Fruit fly (Drosophila melanogaster): ENCODE measurements around the gene CG33061.

CG33061 gene

DNA sequence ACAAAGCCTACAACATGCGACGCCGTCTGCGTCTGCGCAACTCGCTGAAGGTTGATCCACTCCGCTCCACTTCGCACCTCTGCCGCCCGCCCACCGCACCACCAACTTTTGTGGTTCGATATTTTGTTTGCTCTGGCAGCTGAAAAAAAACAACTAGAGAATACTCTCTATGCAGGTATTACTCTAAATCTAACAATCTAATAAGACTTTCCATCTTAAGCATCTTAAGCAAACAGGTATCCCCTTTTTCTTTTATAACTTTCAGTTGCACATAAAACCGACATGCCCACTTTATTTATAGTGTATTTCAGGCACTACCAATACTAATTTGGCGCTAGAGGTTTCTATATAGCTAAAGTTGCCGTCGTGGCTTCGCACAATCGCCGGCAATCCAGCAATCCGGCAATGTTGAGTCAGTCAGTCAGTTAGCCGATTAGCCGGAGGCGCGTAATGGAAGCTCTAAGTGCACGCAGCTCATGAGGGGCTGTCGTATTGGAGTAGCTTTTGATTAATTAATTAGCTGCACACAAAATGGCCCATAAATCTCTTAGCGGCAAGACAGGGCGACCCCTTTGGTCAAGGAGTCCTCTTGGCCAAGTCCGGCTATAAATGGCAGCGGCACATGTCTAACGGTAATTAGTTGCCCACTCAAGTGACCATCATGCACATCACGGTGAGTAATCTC is 1.2 kb upstream of the CG33061 start, which contains the start of gene CG13058 (continued):
- TF ChIP-seq stwl (tag; optimal IDR thresholded peaks at IDR 0.05) (no peak), CG9727 (GFP tag; optimal IDR thresholded peaks at IDR 0.05) (peak; percentile 38), hkb (optimal IDR thresholded peaks at IDR 0.05) (no peak), hkb (GFP tag; IDR thresholded peaks at IDR 0.05) (peak; percentile 62), ftz-f1 (GFP tag; optimal IDR thresholded peaks at IDR 0.05) (no peak), fru (optimal IDR thresholded peaks at IDR 0.05) (no peak), D19A (tag; optimal IDR thresholded peaks at IDR 0.05) (peak; percentile 92), Abd-B (GFP tag; optimal IDR thresholded peaks at IDR 0.05) (peak; percentile 18), CG32532 (GFP tag; IDR thresholded peaks at IDR 0.05) (no peak), CG18619 (GFP tag; optimal IDR thresholded peaks at IDR 0.05) (peak; percentile 61), CG3163 (GFP tag; optimal IDR thresholded peaks at IDR 0.05) (no peak), Dref (GFP tag; IDR thresholded peaks at IDR 0.05) (no peak), vfl (GFP tag; optimal IDR thresholded peaks at IDR 0.05) (peak; percentile 14), sens-2 (GFP tag; IDR thresholded peaks at IDR 0.05) (peak; percentile 52), Aef1 (GFP tag; IDR thresholded peaks at IDR 0.05) (peak; percentile 64), Dll (GFP tag; IDR thresholded peaks at IDR 0.05; ENCODE audit: partially characterized antibody) (no peak), unc-4 (GFP tag; IDR thresholded peaks at IDR 0.05; ENCODE audit: partially characterized antibody) (no peak), h (optimal IDR thresholded peaks at IDR 0.05) (no peak), Xbp1 (GFP tag; optimal IDR thresholded peaks at IDR 0.05) (peak; percentile 60), lola (GFP tag; optimal IDR thresholded peaks at IDR 0.05) (no peak), CG6765 (GFP tag; optimal IDR thresholded peaks at IDR 0.05) (no peak), exex (tag; optimal IDR thresholded peaks at IDR 0.05) (no peak), MTF-1 (GFP tag; optimal IDR thresholded peaks at IDR 0.05; ENCODE audit: borderline replicate concordance) (peak; percentile 7), CG18011 (GFP tag; optimal IDR thresholded peaks at IDR 0.05) (no peak), zen2 (GFP tag; IDR thresholded peaks at IDR 0.05; ENCODE audit: partially characterized antibody) (no peak), slp2 (GFP tag; optimal IDR thresholded peaks at IDR 0.05) (peak; percentile 37), so (GFP tag; IDR thresholded peaks at IDR 0.05) (peak; percentile 89), CG7745 (tag; optimal IDR thresholded peaks at IDR 0.05) (no peak), Lhr (GFP tag; optimal IDR thresholded peaks at IDR 0.05) (no peak), Max (GFP tag; optimal IDR thresholded peaks at IDR 0.05) (peak; percentile 18), nom (GFP tag; optimal IDR thresholded peaks at IDR 0.05) (no peak), Trl (optimal IDR thresholded peaks at IDR 0.05) (no peak), Trl (GFP tag; optimal IDR thresholded peaks at IDR 0.05) (no peak), CG18262 (tag; optimal IDR thresholded peaks at IDR 0.05) (no peak), nmo (GFP tag; optimal IDR thresholded peaks at IDR 0.05) (peak; percentile 30), gsb (GFP tag; IDR thresholded peaks at IDR 0.05) (peak; percentile 52; the same call in 1 of the 2 replicates), bigmax (GFP tag; optimal IDR thresholded peaks at IDR 0.05) (no peak), chn (GFP tag; optimal IDR thresholded peaks at IDR 0.05) (peak; percentile 46), HLH54F (GFP tag; optimal IDR thresholded peaks at IDR 0.05) (peak; percentile 64), Asciz (GFP tag; optimal IDR thresholded peaks at IDR 0.05) (no peak), tio (GFP tag; optimal IDR thresholded peaks at IDR 0.05) (peak; percentile 2), ranshi (GFP tag; IDR thresholded peaks at IDR 0.05) (peak; percentile 73), croc (GFP tag; conservative IDR thresholded peaks at IDR 0.05) (no peak), CG9437 (GFP tag; optimal IDR thresholded peaks at IDR 0.05) (peak; percentile 50), Usf (GFP tag; optimal IDR thresholded peaks at IDR 0.05) (peak; percentile 12), CG6254 (GFP tag; optimal IDR thresholded peaks at IDR 0.05) (no peak), Hmr (GFP tag; optimal IDR thresholded peaks at IDR 0.05) (peak; percentile 61), CG30431 (GFP tag; optimal IDR thresholded peaks at IDR 0.05) (peak; percentile 27), pros (GFP tag; optimal IDR thresholded peaks at IDR 0.05) (no peak), CG6689 (GFP tag; IDR thresholded peaks at IDR 0.05) (peak; percentile 40; the same call in 1 of the 2 replicates), CG10654 (GFP tag; optimal IDR thresholded peaks at IDR 0.05) (no peak)
